Worm (Caenorhabditis elegans) whole organism, L1 larva: Measurements from ENCODE around the gene cor-1.

ENCODE experiments used
- C04F5.9 ChIP-seq: sonication (generic microtip); optimal IDR thresholded peaks from 2 replicates; lab custom pipeline; 2016; ENCODE audit warnings: missing genetic modification characterization, missing compliant biosample characterization
- C16A3.4 ChIP-seq: fragments of 150-350 bp; optimal IDR thresholded peaks from 2 replicates; lab custom pipeline; 2014; ENCODE audit warnings: missing biosample characterization, missing genetic modification characterization
- F16B12.6 ChIP-seq: fragments of 150-350 bp; optimal IDR thresholded peaks from 2 replicates; lab custom pipeline; 2014; ENCODE audit warnings: missing biosample characterization, missing genetic modification characterization
- aha-1 ChIP-seq: fragments of 150-350 bp; optimal IDR thresholded peaks from 2 replicates; lab custom pipeline; 2014; ENCODE audit warnings: missing biosample characterization, missing genetic modification characterization
- alr-1 ChIP-seq: fragments of 200-800 bp; sonication (Bioruptor generic); optimal IDR thresholded peaks from 2 replicates; lab custom pipeline; 2018; ENCODE audit warnings: borderline replicate concordance, mild to moderate bottlenecking, missing genetic modification characterization, missing compliant biosample characterization
- aly-2 ChIP-seq: fragments of 150-350 bp; optimal IDR thresholded peaks from 2 replicates; lab custom pipeline; 2014; ENCODE audit warnings: missing biosample characterization, missing genetic modification characterization
- ama-1 ChIP-seq: fragments of 150-350 bp; optimal IDR thresholded peaks from 2 replicates; lab custom pipeline; 2014
- ceh-8 ChIP-seq: fragments of 200-800 bp; sonication (Bioruptor generic); optimal IDR thresholded peaks from 2 replicates; lab custom pipeline; 2018; ENCODE audit warnings: mild to moderate bottlenecking, missing genetic modification characterization, moderate library complexity, missing compliant biosample characterization
- ceh-82 ChIP-seq, 3 experiments: fragments of 150-350 bp in 1 of 3; sonication (generic microtip) in 2 of 3; optimal IDR thresholded peaks; 2 replicates each; lab custom pipeline; 2014 to 2017; ENCODE audit warnings: missing biosample characterization in 3 of 3, missing genetic modification characterization in 3 of 3
- ceh-90 ChIP-seq: sonication (generic microtip); optimal IDR thresholded peaks from 2 replicates; lab custom pipeline; 2016; ENCODE audit warnings: missing genetic modification characterization, missing compliant biosample characterization
- ces-1 ChIP-seq: fragments of 150-350 bp; optimal IDR thresholded peaks from 2 replicates; lab custom pipeline; 2014; ENCODE audit warnings: missing biosample characterization, missing genetic modification reagents, missing genetic modification characterization
- dpl-1 ChIP-seq, 3 experiments: fragments of 150-350 bp in 2 of 3; sonication (generic microtip) in 1 of 3; optimal IDR thresholded peaks; 2 replicates each; lab custom pipeline; 2014 to 2017; ENCODE audit warnings: missing biosample characterization in 3 of 3, missing genetic modification characterization in 3 of 3, missing genetic modification reagents in 3 of 3
- dsc-1 ChIP-seq: sonication (generic microtip); optimal IDR thresholded peaks from 2 replicates; lab custom pipeline; 2016; ENCODE audit warnings: mild to moderate bottlenecking, missing genetic modification characterization, missing compliant biosample characterization
- fkh-4 ChIP-seq: sonication (generic microtip); optimal IDR thresholded peaks from 2 replicates; lab custom pipeline; 2016; ENCODE audit warnings: missing compliant biosample characterization, missing genetic modification characterization, borderline replicate concordance
- fkh-8 ChIP-seq: sonication (generic microtip); optimal IDR thresholded peaks from 2 replicates; lab custom pipeline; 2016; ENCODE audit warnings: mild to moderate bottlenecking, missing genetic modification characterization, missing compliant biosample characterization
- fos-1 ChIP-seq: fragments of 150-350 bp; optimal IDR thresholded peaks from 2 replicates; lab custom pipeline; 2014; ENCODE audit warnings: missing biosample characterization, missing genetic modification characterization
- grh-1 ChIP-seq: fragments of 200-800 bp; sonication (Bioruptor generic); IDR thresholded peaks from 2 replicates; pipeline ENCODE4 v1.3.6; 2022; ENCODE audit warnings: missing genetic modification reagents, missing genetic modification characterization, missing compliant biosample characterization
- hlh-4 ChIP-seq: sonication (generic microtip); optimal IDR thresholded peaks from 2 replicates; lab custom pipeline; 2016; ENCODE audit warnings: mild to moderate bottlenecking, missing genetic modification characterization, missing compliant biosample characterization
- isw-1 ChIP-seq: fragments of 200-800 bp; sonication (Bioruptor generic); IDR thresholded peaks from 2 replicates; pipeline ENCODE4 v1.3.6; 2022; ENCODE audit warnings: missing genetic modification characterization, missing compliant biosample characterization
- jun-1 ChIP-seq: fragments of 150-350 bp; optimal IDR thresholded peaks from 2 replicates; lab custom pipeline; 2014; ENCODE audit warnings: missing biosample characterization, missing genetic modification reagents, missing genetic modification characterization
- lin-13 ChIP-seq: fragments of 150-350 bp; optimal IDR thresholded peaks from 2 replicates; lab custom pipeline; 2014; ENCODE audit warnings: missing biosample characterization, missing genetic modification reagents, missing genetic modification characterization
- lin-15B ChIP-seq: fragments of 150-350 bp; sonication (generic microtip); optimal IDR thresholded peaks from 3 replicates; lab custom pipeline; 2014; ENCODE audit warnings: missing biosample characterization, missing genetic modification characterization
- lin-35 ChIP-seq, 2 experiments: fragments of 150-350 bp; optimal IDR thresholded peaks; 2 replicates each; lab custom pipeline; 2014; ENCODE audit warnings: missing biosample characterization in 2 of 2, missing genetic modification characterization in 2 of 2, missing genetic modification reagents in 2 of 2
- lin-39 ChIP-seq: fragments of 150-350 bp; optimal IDR thresholded peaks from 2 replicates; lab custom pipeline; 2014; ENCODE audit warnings: missing biosample characterization, missing genetic modification reagents, missing genetic modification characterization
- lir-3 ChIP-seq: sonication (generic microtip); optimal IDR thresholded peaks from 2 replicates; lab custom pipeline; 2016; ENCODE audit warnings: mild to moderate bottlenecking, missing genetic modification characterization, moderate library complexity, missing compliant biosample characterization; ENCODE audit not compliant: poor library complexity
- lsy-2 ChIP-seq, 2 experiments: fragments of 150-350 bp; optimal IDR thresholded peaks; 2 replicates each; lab custom pipeline; 2014; ENCODE audit warnings: missing biosample characterization in 2 of 2, missing genetic modification characterization in 2 of 2
- mab-9 ChIP-seq: fragments of 200-800 bp; sonication (Bioruptor generic); IDR thresholded peaks from 2 replicates; pipeline ENCODE4 v1.3.6; 2022; ENCODE audit warnings: missing genetic modification reagents, missing genetic modification characterization, missing compliant biosample characterization
- mef-2 ChIP-seq: fragments of 150-350 bp; optimal IDR thresholded peaks from 2 replicates; lab custom pipeline; 2014; ENCODE audit warnings: missing biosample characterization, missing genetic modification characterization
- mep-1 ChIP-seq: fragments of 150-350 bp; optimal IDR thresholded peaks from 2 replicates; lab custom pipeline; 2014; ENCODE audit warnings: missing biosample characterization, missing genetic modification characterization
- nhr-11 ChIP-seq: fragments of 150-350 bp; optimal IDR thresholded peaks from 2 replicates; lab custom pipeline; 2014; ENCODE audit warnings: missing biosample characterization, missing genetic modification characterization
- nhr-12 ChIP-seq: sonication (generic microtip); optimal IDR thresholded peaks from 2 replicates; lab custom pipeline; 2017; ENCODE audit warnings: missing biosample characterization, missing genetic modification characterization
- nhr-28 ChIP-seq: fragments of 150-350 bp; optimal IDR thresholded peaks from 2 replicates; lab custom pipeline; 2014; ENCODE audit warnings: missing biosample characterization, missing genetic modification characterization
- nhr-47 ChIP-seq: sonication (generic microtip); optimal IDR thresholded peaks from 2 replicates; lab custom pipeline; 2016; ENCODE audit warnings: mild to moderate bottlenecking, missing genetic modification characterization, moderate library complexity, missing compliant biosample characterization
- nhr-71 ChIP-seq: sonication (generic microtip); optimal IDR thresholded peaks from 2 replicates; lab custom pipeline; 2016; ENCODE audit warnings: mild to moderate bottlenecking, missing genetic modification characterization, moderate library complexity, missing compliant biosample characterization
- nhr-77 ChIP-seq: fragments of 150-350 bp; optimal IDR thresholded peaks from 2 replicates; lab custom pipeline; 2014; ENCODE audit warnings: missing biosample characterization, missing genetic modification characterization
- nhr-85 ChIP-seq: sonication (generic microtip); peaks from one replicate; lab custom pipeline; 2016; ENCODE audit warnings: missing genetic modification characterization, inconsistent platforms, missing compliant biosample characterization
- pag-3 ChIP-seq: sonication (generic microtip); optimal IDR thresholded peaks from 2 replicates; lab custom pipeline; 2017; ENCODE audit warnings: missing genetic modification characterization, mild to moderate bottlenecking, missing compliant biosample characterization, antibody characterized with exemption, borderline replicate concordance; ENCODE audit not compliant: insufficient read depth
- pax-3 ChIP-seq: fragments of 200-800 bp; sonication (Bioruptor generic); optimal IDR thresholded peaks from 2 replicates; lab custom pipeline; 2018; ENCODE audit warnings: mild to moderate bottlenecking, missing genetic modification characterization, moderate library complexity, missing compliant biosample characterization
- pqm-1 ChIP-seq: sonication (generic microtip); optimal IDR thresholded peaks from 3 replicates; lab custom pipeline; 2017; ENCODE audit warnings: missing biosample characterization, missing genetic modification characterization
- rnt-1 ChIP-seq: sonication (generic microtip); optimal IDR thresholded peaks from 2 replicates; lab custom pipeline; 2016; ENCODE audit warnings: mild to moderate bottlenecking, missing genetic modification characterization, moderate library complexity, missing compliant biosample characterization
- skn-1 ChIP-seq: fragments of 150-350 bp; optimal IDR thresholded peaks from 2 replicates; lab custom pipeline; 2014; ENCODE audit warnings: missing biosample characterization, missing genetic modification characterization
- snu-23 ChIP-seq: sonication (generic microtip); optimal IDR thresholded peaks from 2 replicates; lab custom pipeline; 2016; ENCODE audit warnings: missing genetic modification characterization, missing compliant biosample characterization
- sox-4 ChIP-seq: sonication (generic microtip); optimal IDR thresholded peaks from 2 replicates; lab custom pipeline; 2016; ENCODE audit warnings: missing genetic modification characterization, missing compliant biosample characterization
- sptf-1 ChIP-seq: fragments of 150-350 bp; optimal IDR thresholded peaks from 2 replicates; lab custom pipeline; 2014; ENCODE audit warnings: missing biosample characterization, missing genetic modification characterization
- swsn-7 ChIP-seq: sonication (generic microtip); optimal IDR thresholded peaks from 2 replicates; lab custom pipeline; 2016; ENCODE audit warnings: missing genetic modification characterization, missing compliant biosample characterization
- tbx-2 ChIP-seq: sonication (generic microtip); optimal IDR thresholded peaks from 2 replicates; lab custom pipeline; 2016; ENCODE audit warnings: missing genetic modification characterization, missing compliant biosample characterization
- tlp-1 ChIP-seq: fragments of 150-350 bp; optimal IDR thresholded peaks from 2 replicates; lab custom pipeline; 2014; ENCODE audit warnings: missing biosample characterization, missing genetic modification characterization
- unc-130 ChIP-seq: fragments of 150-350 bp; optimal IDR thresholded peaks from 2 replicates; lab custom pipeline; 2017; ENCODE audit warnings: missing biosample characterization, missing genetic modification characterization, inconsistent platforms
- unc-30 ChIP-seq: sonication (generic microtip); optimal IDR thresholded peaks from 2 replicates; lab custom pipeline; 2017; ENCODE audit warnings: missing biosample characterization, missing genetic modification characterization
- unc-62 ChIP-seq: fragments of 150-350 bp; optimal IDR thresholded peaks from 2 replicates; lab custom pipeline; 2014; ENCODE audit warnings: missing biosample characterization, missing genetic modification reagents, missing genetic modification characterization
- unc-86 ChIP-seq: sonication (generic microtip); optimal IDR thresholded peaks from 2 replicates; lab custom pipeline; 2016; ENCODE audit warnings: missing genetic modification characterization, missing compliant biosample characterization
- unc-98 ChIP-seq: fragments of 200-800 bp; sonication (Bioruptor generic); IDR thresholded peaks from 2 replicates; pipeline ENCODE4 v1.3.6; 2022; ENCODE audit warnings: missing genetic modification characterization, missing compliant biosample characterization
- xbp-1 ChIP-seq: sonication (generic microtip); optimal IDR thresholded peaks from 2 replicates; lab custom pipeline; 2016; ENCODE audit warnings: missing genetic modification characterization, missing compliant biosample characterization
- zip-4 ChIP-seq: fragments of 200-800 bp; sonication (Bioruptor generic); optimal IDR thresholded peaks from 2 replicates; lab custom pipeline; 2018; ENCODE audit warnings: mild to moderate bottlenecking, missing genetic modification characterization, moderate library complexity, missing compliant biosample characterization
- ztf-4 ChIP-seq: fragments of 150-350 bp; optimal IDR thresholded peaks from 2 replicates; lab custom pipeline; 2014; ENCODE audit warnings: missing biosample characterization, missing genetic modification characterization

Gene cor-1

DNA sequence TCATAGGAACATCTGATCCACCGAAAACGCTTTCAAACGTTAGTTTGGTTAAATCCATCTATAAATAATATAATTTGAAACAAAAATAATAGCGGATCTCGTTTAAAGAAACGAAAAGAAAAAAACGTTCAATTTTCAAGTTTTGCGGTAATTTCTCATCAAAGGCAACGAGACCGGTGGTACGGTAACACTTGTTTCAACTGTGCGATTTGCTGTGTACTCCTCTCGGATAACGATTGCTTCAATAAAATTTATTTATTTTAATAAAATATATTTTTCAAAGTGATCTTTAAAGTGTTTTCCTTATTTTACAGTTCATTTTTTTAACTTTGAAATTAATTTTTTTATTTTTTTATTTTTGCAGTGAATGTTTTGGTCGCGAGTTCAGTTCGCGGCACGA is 30.3 kb upstream of the cor-1 start, which contains the start of the genes rde-4 and cox-14 (continued):
- TF ChIP-seq snu-23 (GFP tag; lab: Kevin White, UChicago) (peak; percentile 87), ces-1 (no peak), nhr-11 (tag; lab: Kevin White, UChicago) (peak; percentile 35), mab-9 (GFP tag; lab: Robert Waterston, UW) (no peak), hlh-4 (no peak), ama-1 (peak; percentile 58), fkh-8 (tag; lab: Kevin White, UChicago) (no peak), unc-130 (tag; lab: Kevin White, UChicago) (peak; percentile 96), C16A3.4 (tag; lab: Kevin White, UChicago) (peak; percentile 81), tbx-2 (tag; lab: Kevin White, UChicago) (peak; percentile 82), jun-1 (tag; lab: Kevin White, UChicago) (peak; percentile 50), dsc-1 (tag; lab: Kevin White, UChicago) (peak; percentile 78), lin-15B (tag; lab: Kevin White, UChicago) (peak; percentile 89), nhr-28 (tag; lab: Kevin White, UChicago) (no peak), aly-2 (tag; lab: Kevin White, UChicago) (peak; percentile 27), unc-98 (no peak), unc-30 (tag; lab: Kevin White, UChicago) (no peak), ceh-82 (tag; optimal IDR thresholded peaks at IDR 0.05; lab: Kevin White, UChicago) (peak; percentile 59 to 85 (median 68)), lin-35 (GFP tag; optimal IDR thresholded peaks at IDR 0.05; lab: Kevin White, UChicago) (peak; percentile 91 to 94), unc-86 (tag; lab: Kevin White, UChicago) (peak; percentile 60), lir-3 (peak; percentile 51), lin-13 (GFP tag; lab: Kevin White, UChicago) (peak; percentile 82), grh-1 (GFP tag; lab: Robert Waterston, UW) (no peak), nhr-77 (tag; lab: Kevin White, UChicago) (no peak), xbp-1 (tag; lab: Kevin White, UChicago) (peak; percentile 84), nhr-47 (tag; lab: Kevin White, UChicago) (peak; percentile 88), mef-2 (tag; lab: Kevin White, UChicago) (no peak), pag-3 (tag; lab: Kevin White, UChicago) (no peak), fkh-4 (tag; lab: Kevin White, UChicago) (no peak), mep-1 (tag; lab: Kevin White, UChicago) (peak; percentile 94), nhr-85 (tag; lab: Kevin White, UChicago) (peak; percentile 89), C04F5.9 (tag; lab: Kevin White, UChicago) (no peak), tlp-1 (tag; lab: Kevin White, UChicago) (no peak), ceh-90 (peak; percentile 16), pqm-1 (tag; lab: Kevin White, UChicago) (no peak), ceh-8 (GFP tag; lab: Kevin White, UChicago) (peak; percentile 81), ztf-4 (peak; percentile 40), skn-1 (tag; lab: Kevin White, UChicago) (peak; percentile 92), lin-39 (tag; lab: Kevin White, UChicago) (peak; percentile 63), rnt-1 (tag; lab: Kevin White, UChicago) (no peak), nhr-71 (tag; lab: Kevin White, UChicago) (peak; percentile 88), dpl-1 (GFP tag; optimal IDR thresholded peaks at IDR 0.05; lab: Kevin White, UChicago) (peak; percentile 84 to 93 (median 87)), unc-62 (no peak), nhr-12 (tag; lab: Kevin White, UChicago) (no peak), lsy-2 (tag; optimal IDR thresholded peaks at IDR 0.05; lab: Kevin White, UChicago) (peak; percentile 99), fos-1 (tag; lab: Kevin White, UChicago) (peak; percentile 39), aha-1 (no peak), alr-1 (tag; lab: Kevin White, UChicago) (no peak), sox-4 (tag; lab: Kevin White, UChicago) (peak; percentile 56), F16B12.6 (tag; lab: Kevin White, UChicago) (peak; percentile 53), sptf-1 (tag; lab: Kevin White, UChicago) (no peak), swsn-7 (peak; percentile 85), zip-4 (GFP tag; lab: Kevin White, UChicago) (no peak), isw-1 (GFP tag; lab: Robert Waterston, UW) (no peak), pax-3 (tag; lab: Kevin White, UChicago) (peak; percentile 16)
